Fruit fly (Drosophila melanogaster) whole organism, embryonic: ENCODE results near the gene Secp43.

Experiments used
- CG1024 ChIP-seq: fragments of 200-800 bp; sonication (Bioruptor generic); IDR thresholded peaks from 2 replicates; pipeline ENCODE4 v1.3.6; 2022; ENCODE audit warnings: missing biosample characterization, missing genetic modification characterization
- CG10431 ChIP-seq: fragments of 200-800 bp; sonication (Bioruptor generic); optimal IDR thresholded peaks from 3 replicates; lab custom pipeline; 2018; ENCODE audit warnings: missing biosample characterization, mild to moderate bottlenecking, missing genetic modification characterization
- CG11085 ChIP-seq: fragments of 200-800 bp; sonication (Bioruptor generic); IDR thresholded peaks from 2 replicates; pipeline ENCODE4 v1.3.6; 2022; ENCODE audit warnings: missing biosample characterization, missing genetic modification characterization
- CG11695 ChIP-seq: fragments of 200-800 bp; sonication (Bioruptor generic); IDR thresholded peaks from 3 replicates; pipeline ENCODE4 v1.3.6; 2022; ENCODE audit warnings: missing biosample characterization, missing genetic modification characterization
- CG12942 ChIP-seq: fragments of 200-800 bp; sonication (Bioruptor generic); optimal IDR thresholded peaks from 3 replicates; lab custom pipeline; 2016; ENCODE audit warnings: missing biosample characterization, missing genetic modification characterization
- CG13296 ChIP-seq: fragments of 200-800 bp; sonication (Bioruptor generic); optimal IDR thresholded peaks from 3 replicates; lab custom pipeline; 2018; ENCODE audit warnings: missing biosample characterization, mild to moderate bottlenecking, missing genetic modification characterization
- CG13894 ChIP-seq: fragments of 200-800 bp; sonication (Bioruptor generic); optimal IDR thresholded peaks from 3 replicates; lab custom pipeline; 2018; ENCODE audit warnings: missing biosample characterization, mild to moderate bottlenecking, missing genetic modification characterization, moderate library complexity
- CG14050 ChIP-seq: fragments of 200-800 bp; sonication (Bioruptor generic); IDR thresholded peaks from 3 replicates; pipeline ENCODE4 v1.3.6; 2022; ENCODE audit warnings: missing biosample characterization, missing genetic modification characterization
- CG14710 ChIP-seq: fragments of 200-800 bp; sonication (Bioruptor generic); optimal IDR thresholded peaks from 3 replicates; lab custom pipeline; 2019; ENCODE audit warnings: missing biosample characterization, mild to moderate bottlenecking, missing genetic modification characterization, moderate library complexity
- CG1529 ChIP-seq: fragments of 200-800 bp; sonication (Bioruptor generic); optimal IDR thresholded peaks from 3 replicates; lab custom pipeline; 2018; ENCODE audit warnings: missing biosample characterization, missing genetic modification characterization
- CG1603 ChIP-seq: fragments of 200-800 bp; sonication (Bioruptor generic); optimal IDR thresholded peaks from 2 replicates; lab custom pipeline; 2019; ENCODE audit warnings: missing biosample characterization, mild to moderate bottlenecking, missing genetic modification characterization, moderate library complexity
- CG16815 ChIP-seq: fragments of 200-800 bp; sonication (Bioruptor generic); optimal IDR thresholded peaks from 3 replicates; lab custom pipeline; 2017; ENCODE audit warnings: missing biosample characterization, mild to moderate bottlenecking, missing genetic modification characterization
- CG17912 ChIP-seq: fragments of 200-800 bp; sonication (Bioruptor generic); optimal IDR thresholded peaks from 2 replicates; lab custom pipeline; 2018; ENCODE audit warnings: missing biosample characterization, mild to moderate bottlenecking, missing genetic modification characterization
- CG1832 ChIP-seq: fragments of 200-800 bp; sonication (Bioruptor generic); optimal IDR thresholded peaks from 2 replicates; lab custom pipeline; 2017; ENCODE audit warnings: missing biosample characterization, mild to moderate bottlenecking, missing genetic modification characterization, inconsistent platforms
- CG18619 ChIP-seq: fragments of 200-800 bp; sonication (Bioruptor generic); optimal IDR thresholded peaks from 3 replicates; lab custom pipeline; 2017; ENCODE audit warnings: missing biosample characterization, mild to moderate bottlenecking, missing genetic modification characterization
- CG2129 ChIP-seq: fragments of 200-800 bp; sonication (Bioruptor generic); IDR thresholded peaks from 2 replicates; pipeline ENCODE4 v1.3.6; 2022; ENCODE audit warnings: missing biosample characterization, missing genetic modification characterization; ENCODE audit not compliant: partially characterized antibody
- CG2678 ChIP-seq: fragments of 200-800 bp; sonication (Bioruptor generic); optimal IDR thresholded peaks from 3 replicates; lab custom pipeline; 2019; ENCODE audit warnings: missing biosample characterization, mild to moderate bottlenecking, missing genetic modification characterization, moderate library complexity
- CG3995 ChIP-seq: fragments of 200-800 bp; sonication (Bioruptor generic); optimal IDR thresholded peaks from 3 replicates; lab custom pipeline; 2016; ENCODE audit warnings: missing biosample characterization, missing genetic modification characterization
- CG6683 ChIP-seq: fragments of 200-800 bp; sonication (Bioruptor generic); optimal IDR thresholded peaks from 2 replicates; lab custom pipeline; 2017; ENCODE audit warnings: missing biosample characterization, mild to moderate bottlenecking, missing genetic modification characterization, missing genetic modification reagents
- CG6791 ChIP-seq: fragments of 200-800 bp; sonication (Bioruptor generic); IDR thresholded peaks from 3 replicates; pipeline ENCODE4 v1.3.6; 2022; ENCODE audit warnings: missing biosample characterization, missing genetic modification characterization; ENCODE audit not compliant: partially characterized antibody
- CHES-1-like ChIP-seq: fragments of 200-800 bp; sonication (Bioruptor generic); optimal IDR thresholded peaks from 2 replicates; lab custom pipeline; 2016; ENCODE audit warnings: missing biosample characterization, missing genetic modification characterization
- CTCF ChIP-seq: fragments of 200-800 bp; sonication (Bioruptor generic); optimal IDR thresholded peaks from 2 replicates; lab custom pipeline; 2017; ENCODE audit warnings: missing biosample characterization, mild to moderate bottlenecking, missing genetic modification characterization, moderate library complexity
- CkIIα-i1 ChIP-seq: fragments of 200-800 bp; sonication (Bioruptor generic); IDR thresholded peaks from 2 replicates; pipeline ENCODE4 v1.3.6; 2022; ENCODE audit warnings: missing biosample characterization, missing genetic modification characterization
- D ChIP-seq, 2 experiments: fragments of 200-800 bp in 1 of 2; fragments of >200 bp in 1 of 2; sonication (Bioruptor generic) in 1 of 2; optimal IDR thresholded peaks; 2 replicates in 1 of 2; 3 replicates in 1 of 2; lab custom pipeline; 2017; ENCODE audit warnings: mild to moderate bottlenecking in 1 of 2, missing biosample characterization in 1 of 2, missing genetic modification characterization in 1 of 2, missing genetic modification reagents in 1 of 2
- ERR ChIP-seq: fragments of 200-800 bp; sonication (Bioruptor generic); optimal IDR thresholded peaks from 2 replicates; lab custom pipeline; 2016; ENCODE audit warnings: missing biosample characterization, missing genetic modification characterization
- Fer2 ChIP-seq: fragments of 200-800 bp; sonication (Bioruptor generic); optimal IDR thresholded peaks from 2 replicates; lab custom pipeline; 2018; ENCODE audit warnings: missing biosample characterization, mild to moderate bottlenecking, missing genetic modification characterization, moderate library complexity
- HmgZ ChIP-seq: fragments of 200-800 bp; sonication (Bioruptor generic); optimal IDR thresholded peaks from 2 replicates; lab custom pipeline; 2018; ENCODE audit warnings: missing biosample characterization, mild to moderate bottlenecking, missing genetic modification characterization
- MBD-R2 ChIP-seq: fragments of 200-800 bp; sonication (Bioruptor generic); IDR thresholded peaks from 2 replicates; pipeline ENCODE4 v1.3.6; 2022; ENCODE audit warnings: missing biosample characterization, missing genetic modification characterization
- Meics ChIP-seq: fragments of 200-800 bp; sonication (Bioruptor generic); optimal IDR thresholded peaks from 2 replicates; lab custom pipeline; 2017; ENCODE audit warnings: missing biosample characterization, mild to moderate bottlenecking, missing genetic modification characterization
- Neu2 ChIP-seq: fragments of 200-800 bp; sonication (Bioruptor generic); optimal IDR thresholded peaks from 3 replicates; lab custom pipeline; 2016; ENCODE audit warnings: missing biosample characterization, missing genetic modification characterization, borderline replicate concordance
- Sin3A ChIP-seq: fragments of >200 bp; optimal IDR thresholded peaks from 2 replicates; lab custom pipeline; 2018
- Sox100B ChIP-seq: fragments of 200-800 bp; sonication (Bioruptor generic); optimal IDR thresholded peaks from 3 replicates; lab custom pipeline; 2018; ENCODE audit warnings: missing biosample characterization, mild to moderate bottlenecking, missing genetic modification characterization
- Sry-β ChIP-seq: fragments of 200-800 bp; sonication (Bioruptor generic); optimal IDR thresholded peaks from 2 replicates; lab custom pipeline; 2018; ENCODE audit warnings: missing biosample characterization, mild to moderate bottlenecking, missing genetic modification characterization, moderate library complexity
- Sry-δ ChIP-seq: fragments of 200-800 bp; sonication (Bioruptor generic); optimal IDR thresholded peaks from 2 replicates; lab custom pipeline; 2016; ENCODE audit warnings: missing biosample characterization, missing genetic modification characterization
- Vsx1 ChIP-seq: fragments of 200-800 bp; sonication (Bioruptor generic); optimal IDR thresholded peaks from 2 replicates; lab custom pipeline; 2017; ENCODE audit warnings: missing biosample characterization, mild to moderate bottlenecking, missing genetic modification characterization, missing genetic modification reagents
- exex ChIP-seq: fragments of 200-800 bp; sonication (Bioruptor generic); optimal IDR thresholded peaks from 4 replicates; lab custom pipeline; 2018; ENCODE audit warnings: missing biosample characterization, mild to moderate bottlenecking, missing genetic modification characterization, moderate library complexity
- fd64A ChIP-seq: fragments of 200-800 bp; sonication (Bioruptor generic); optimal IDR thresholded peaks from 3 replicates; lab custom pipeline; 2018; ENCODE audit warnings: missing biosample characterization, mild to moderate bottlenecking, missing genetic modification characterization
- gcm ChIP-seq: fragments of 200-800 bp; sonication (Bioruptor generic); optimal IDR thresholded peaks from 2 replicates; lab custom pipeline; 2019; ENCODE audit warnings: missing biosample characterization, mild to moderate bottlenecking, missing genetic modification characterization, moderate library complexity
- hb ChIP-seq: fragments of 200-800 bp; sonication (Bioruptor generic); IDR thresholded peaks from 3 replicates; pipeline ENCODE4 v1.3.6; 2022; ENCODE audit warnings: missing biosample characterization, missing genetic modification characterization; ENCODE audit not compliant: partially characterized antibody
- jigr1 ChIP-seq: fragments of 200-800 bp; sonication (Bioruptor generic); IDR thresholded peaks from 3 replicates; pipeline ENCODE4 v1.3.6; 2022; ENCODE audit warnings: missing biosample characterization, missing genetic modification characterization
- lab ChIP-seq: fragments of 200-800 bp; sonication (Bioruptor generic); optimal IDR thresholded peaks from 3 replicates; lab custom pipeline; 2017; ENCODE audit warnings: missing biosample characterization, missing genetic modification characterization, mild to moderate bottlenecking, moderate library complexity, missing genetic modification reagents
- nerfin-2 ChIP-seq: fragments of 200-800 bp; sonication (Bioruptor generic); IDR thresholded peaks from 2 replicates; pipeline ENCODE4 v1.3.6; 2022; ENCODE audit warnings: missing biosample characterization, missing genetic modification characterization; ENCODE audit not compliant: partially characterized antibody
- nom ChIP-seq: fragments of 200-800 bp; sonication (Bioruptor generic); optimal IDR thresholded peaks from 2 replicates; lab custom pipeline; 2017; ENCODE audit warnings: missing biosample characterization, missing genetic modification characterization, mild to moderate bottlenecking, moderate library complexity, missing genetic modification reagents
- prd ChIP-seq, 3 experiments: fragments of >200 bp in 2 of 3; fragments of 200-800 bp in 1 of 3; sonication (Bioruptor generic) in 1 of 3; optimal IDR thresholded peaks in 2 of 3; IDR thresholded peaks in 1 of 3; 2 replicates in 2 of 3; 3 replicates in 1 of 3; pipeline versions ENCODE4 v1.3.6 to Lab custom; 2017 to 2022; ENCODE audit warnings: missing biosample characterization in 1 of 3, missing genetic modification characterization in 1 of 3
- sd ChIP-seq: fragments of 200-800 bp; sonication (Bioruptor generic); optimal IDR thresholded peaks from 3 replicates; lab custom pipeline; 2018; ENCODE audit warnings: missing biosample characterization, mild to moderate bottlenecking, missing genetic modification characterization, moderate library complexity
- sima ChIP-seq: fragments of 200-800 bp; sonication (Bioruptor generic); optimal IDR thresholded peaks from 2 replicates; lab custom pipeline; 2016; ENCODE audit warnings: missing biosample characterization, missing genetic modification characterization
- sna ChIP-seq: fragments of 200-800 bp; sonication (Bioruptor generic); IDR thresholded peaks from 2 replicates; pipeline ENCODE4 v1.3.6; 2022; ENCODE audit warnings: missing biosample characterization, missing genetic modification characterization; ENCODE audit not compliant: partially characterized antibody
- unc-4 ChIP-seq: fragments of 200-800 bp; sonication (Bioruptor generic); IDR thresholded peaks from 2 replicates; pipeline ENCODE4 v1.3.6; 2022; ENCODE audit warnings: missing biosample characterization, missing genetic modification characterization; ENCODE audit not compliant: partially characterized antibody
- usp ChIP-seq: fragments of >200 bp; optimal IDR thresholded peaks from 2 replicates; lab custom pipeline; 2017; ENCODE audit warnings: missing biosample characterization, missing genetic modification characterization
- zen2 ChIP-seq: fragments of 200-800 bp; sonication (Bioruptor generic); IDR thresholded peaks from 3 replicates; pipeline ENCODE4 v1.3.6; 2022; ENCODE audit warnings: missing biosample characterization, missing genetic modification characterization; ENCODE audit not compliant: partially characterized antibody
- zfh2 ChIP-seq: fragments of 200-800 bp; sonication (Bioruptor generic); optimal IDR thresholded peaks from 2 replicates; lab custom pipeline; 2016; ENCODE audit warnings: missing biosample characterization, missing genetic modification characterization

Secp43 gene

DNA sequence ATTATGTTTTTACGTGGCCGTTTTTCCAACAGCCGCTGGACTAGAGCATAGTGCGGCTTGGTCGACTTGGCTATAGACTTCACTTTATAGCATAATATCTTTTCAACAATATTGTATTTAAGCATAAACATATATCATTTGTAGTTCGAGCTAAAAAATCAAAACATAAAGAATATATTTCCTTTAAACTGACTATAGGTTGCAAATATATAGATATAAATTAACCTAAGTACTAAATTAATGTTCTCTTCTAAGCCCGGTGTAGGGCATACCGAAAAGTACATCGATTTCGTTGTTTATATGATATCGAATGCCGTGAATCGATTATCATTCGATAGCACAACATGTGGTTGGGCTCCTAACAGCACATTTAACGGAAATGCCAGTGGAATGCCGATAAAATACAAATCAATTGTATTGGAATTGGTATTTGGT lies 5.7 kb downstream of the Secp43 start, which contains the start of gene MFS18 (continued):
- TF ChIP-seq Neu2 (peak; percentile 81), HmgZ (tag; lab: Kevin White, UChicago) (peak; percentile 96), CG6683 (GFP tag; lab: Kevin White, UChicago) (peak; percentile 97), CG1832 (GFP tag; lab: Kevin White, UChicago) (no peak), hb (GFP tag; lab: Robert Waterston, UW) (peak; percentile 83), CTCF (GFP tag; lab: Kevin White, UChicago) (peak; percentile 72), gcm (peak; percentile 96), Sin3A (lab: Kevin White, UChicago) (no peak), CkIIα-i1 (peak; percentile 91), unc-4 (GFP tag; lab: Robert Waterston, UW) (peak; percentile 52), CG17912 (GFP tag; lab: Kevin White, UChicago) (peak; percentile 34), CG1024 (peak; percentile 96), CG2129 (GFP tag; lab: Robert Waterston, UW) (no peak; the same call in 1 of the 2 replicates), ERR (peak; percentile 57), CG11085 (GFP tag; lab: Robert Waterston, UW) (peak; percentile 98), CG11695 (peak; percentile 100), CG1603 (tag; lab: Kevin White, UChicago) (peak; percentile 91), prd (optimal IDR thresholded peaks at IDR 0.05; lab: Kevin White, UChicago) (no peak), prd (GFP tag; IDR thresholded peaks at IDR 0.05; lab: Robert Waterston, UW) (peak; percentile 100), fd64A (GFP tag; lab: Kevin White, UChicago) (peak; percentile 91), CG10431 (GFP tag; lab: Kevin White, UChicago) (peak; percentile 57), zen2 (peak; percentile 77), exex (peak; percentile 90), CG1529 (GFP tag; lab: Kevin White, UChicago) (peak; percentile 92), sima (peak; percentile 14), CG14050 (GFP tag; lab: Robert Waterston, UW) (peak; percentile 98), CG3995 (GFP tag; lab: Kevin White, UChicago) (peak; percentile 77), nom (GFP tag; lab: Kevin White, UChicago) (peak; percentile 91), CG12942 (GFP tag; lab: Kevin White, UChicago) (peak; percentile 96), CG16815 (GFP tag; lab: Kevin White, UChicago) (peak; percentile 93), lab (GFP tag; lab: Kevin White, UChicago) (peak; percentile 99), CG13894 (tag; lab: Kevin White, UChicago) (peak; percentile 95), CG18619 (GFP tag; lab: Kevin White, UChicago) (peak; percentile 92), Sox100B (GFP tag; lab: Kevin White, UChicago) (peak; percentile 97), CG13296 (GFP tag; lab: Kevin White, UChicago) (peak; percentile 97), zfh2 (GFP tag; lab: Kevin White, UChicago) (peak; percentile 84), Sry-β (GFP tag; lab: Kevin White, UChicago) (peak; percentile 71), jigr1 (GFP tag; lab: Robert Waterston, UW) (peak; percentile 98), nerfin-2 (GFP tag; lab: Robert Waterston, UW) (peak; percentile 90), sna (GFP tag; lab: Robert Waterston, UW) (peak; percentile 43; the same call in 1 of the 2 replicates)

DNA sequence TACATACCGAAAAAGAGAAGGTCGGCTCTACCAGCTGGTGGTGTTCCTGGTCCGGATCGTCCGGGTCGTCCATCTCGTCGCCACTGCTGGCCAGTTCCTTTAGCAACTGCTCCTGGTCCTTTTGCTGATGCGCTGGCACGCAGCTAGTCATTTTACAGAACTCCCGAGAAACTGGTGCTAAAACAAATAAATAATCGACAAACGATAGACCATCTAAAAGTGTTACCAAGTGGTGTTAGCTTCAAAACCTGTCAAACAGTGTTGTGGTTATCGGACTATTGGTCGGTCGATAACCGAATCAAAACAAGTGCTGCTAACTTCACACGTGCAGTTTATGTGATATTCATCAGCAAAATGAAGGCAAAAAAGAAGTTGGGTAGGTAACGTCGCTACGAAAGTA lies 9.8 kb downstream of the Secp43 start, which contains the start of the genes morgue and Elp3:
morgue (minus strand) TSS at position 224 of the 400 bp plus-strand sequence.
Elp3 (plus strand) TSS at position 276 of the 400 bp plus-strand sequence.
- TF ChIP-seq CG14710 (tag; lab: Kevin White, UChicago) (peak; percentile 55), CHES-1-like (peak; percentile 31), D (optimal IDR thresholded peaks at IDR 0.05; lab: Kevin White, UChicago) (no peak), D (GFP tag; optimal IDR thresholded peaks at IDR 0.05; lab: Kevin White, UChicago) (no peak), Fer2 (tag; lab: Kevin White, UChicago) (no peak), CG6791 (peak; percentile 77), usp (GFP tag; lab: Kevin White, UChicago) (no peak), Sry-δ (GFP tag; lab: Kevin White, UChicago) (peak; percentile 61), Meics (GFP tag; lab: Kevin White, UChicago) (no peak), CG2678 (no peak), sd (tag; lab: Kevin White, UChicago) (no peak), Vsx1 (GFP tag; lab: Kevin White, UChicago) (no peak), MBD-R2 (GFP tag; lab: Robert Waterston, UW) (peak; percentile 84)
